Fruit fly (Drosophila melanogaster) whole organism, embryonic: ENCODE results near the gene CG18262.

Source experiments
- CG14965 ChIP-seq: fragments of 200-800 bp; sonication (Bioruptor generic); optimal IDR thresholded peaks from 2 replicates; lab custom pipeline; 2016; ENCODE audit warnings: missing biosample characterization, missing genetic modification characterization, borderline replicate concordance
- CG16813 ChIP-seq: fragments of 200-800 bp; sonication (Bioruptor generic); IDR thresholded peaks from 3 replicates; pipeline ENCODE4 v1.3.6; 2022; ENCODE audit warnings: missing biosample characterization, missing genetic modification characterization; ENCODE audit not compliant: partially characterized antibody
- CG2889 ChIP-seq: fragments of 200-800 bp; sonication (Bioruptor generic); IDR thresholded peaks from 3 replicates; pipeline ENCODE4 v1.3.6; 2022; ENCODE audit warnings: missing biosample characterization, missing genetic modification characterization
- CkIIα-i1 ChIP-seq: fragments of 200-800 bp; sonication (Bioruptor generic); IDR thresholded peaks from 2 replicates; pipeline ENCODE4 v1.3.6; 2022; ENCODE audit warnings: missing biosample characterization, missing genetic modification characterization
- Kr ChIP-seq: fragments of 200-800 bp; sonication (Bioruptor generic); optimal IDR thresholded peaks from 2 replicates; lab custom pipeline; 2017; ENCODE audit warnings: missing biosample characterization, mild to moderate bottlenecking, missing genetic modification characterization
- Med ChIP-seq: fragments of 200-800 bp; sonication (Bioruptor generic); peaks from one replicate; lab custom pipeline; 2016; ENCODE audit warnings: missing biosample characterization, missing genetic modification characterization, mild to moderate bottlenecking, inconsistent platforms, moderate library complexity
- Nf-YA ChIP-seq: fragments of 200-800 bp; sonication (Bioruptor generic); IDR thresholded peaks from 2 replicates; pipeline ENCODE4 v1.3.6; 2022; ENCODE audit warnings: missing biosample characterization, missing genetic modification characterization
- emc ChIP-seq: fragments of 200-800 bp; sonication (Bioruptor generic); optimal IDR thresholded peaks from 2 replicates; lab custom pipeline; 2016; ENCODE audit warnings: missing biosample characterization, missing genetic modification characterization
- kay ChIP-seq: fragments of 200-800 bp; sonication (Bioruptor generic); optimal IDR thresholded peaks from 2 replicates; lab custom pipeline; 2016; ENCODE audit warnings: missing biosample characterization, missing genetic modification characterization
- sug ChIP-seq: fragments of 200-800 bp; optimal IDR thresholded peaks from 2 replicates; lab custom pipeline; 2019; ENCODE audit warnings: missing biosample characterization, mild to moderate bottlenecking, missing genetic modification characterization, moderate library complexity

DNA sequence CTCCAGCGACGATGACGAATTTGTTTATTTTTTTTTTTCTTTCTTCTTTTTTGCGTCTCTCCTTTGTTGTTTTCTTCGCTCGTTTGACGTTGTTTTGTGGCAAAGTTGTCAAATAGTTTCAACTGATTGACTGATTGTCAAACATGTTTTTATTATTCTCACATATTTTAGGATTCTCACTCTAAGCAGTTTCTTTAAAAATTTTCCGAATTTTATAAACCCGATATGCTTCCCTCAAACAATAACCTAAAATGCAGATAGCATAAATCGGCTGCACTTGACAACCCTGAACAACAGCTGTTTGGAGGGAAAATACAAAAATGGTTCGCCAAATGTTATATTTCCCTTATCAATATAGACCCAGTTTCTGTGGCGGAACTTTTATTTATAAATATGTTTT is 9.2 kb upstream of the CG18262 start, which contains the start of gene CG17982:
- peak; percentile 87 for TF ChIP-seq sug
- TF ChIP-seq CkIIα-i1 (GFP tag; lab: Robert Waterston, UW), result no peak
- peak; percentile 51 for TF ChIP-seq emc (GFP tag; lab: Kevin White, UChicago)
- peak; percentile 57; the same call in 1 of the 2 replicates for TF ChIP-seq Nf-YA (GFP tag; lab: Robert Waterston, UW)
- TF ChIP-seq Med (GFP tag; lab: Kevin White, UChicago), result peak; percentile 98
- TF ChIP-seq kay (GFP tag; lab: Kevin White, UChicago), result peak; percentile 81
- TF ChIP-seq CG2889, result peak; percentile 67; the same call in 2 of the 3 replicates
- TF ChIP-seq CG16813 (GFP tag; lab: Robert Waterston, UW), result no peak
- TF ChIP-seq Kr (GFP tag; lab: Kevin White, UChicago), result no peak
- TF ChIP-seq CG14965 (GFP tag; lab: Kevin White, UChicago), result no peak
